2 fruit fly cellular contexts compared by ENCODE assay signal in the genomic region with DNA sequence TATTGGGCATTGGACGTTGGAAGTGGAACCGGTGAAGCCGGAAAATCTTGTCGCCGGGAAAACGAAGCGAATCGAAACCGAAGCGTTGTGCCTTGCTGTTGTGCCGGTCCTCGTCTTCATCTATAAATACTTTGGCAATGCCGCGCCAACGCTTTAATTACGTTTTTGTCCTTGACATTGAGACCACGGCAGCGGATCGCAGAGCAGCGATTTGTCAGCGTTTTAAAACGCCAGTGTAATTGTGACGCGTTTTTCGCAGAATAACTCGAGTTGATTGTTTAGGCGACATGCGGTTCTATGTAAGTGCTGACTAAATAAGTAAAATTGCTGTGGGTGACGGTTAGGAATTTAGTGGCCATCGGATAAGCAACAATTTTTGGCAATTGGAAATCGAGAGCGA.
TF ChIP-seq lines count a peak whose summit lies in the region.

No protein-coding gene starts in this region.

- TF ChIP-seq CTCF in whole organism, embryonic (GFP tag; optimal IDR thresholded peaks at IDR 0.05; lab: Kevin White, UChicago): no peak

TF ChIP-seq in whole organism, embryonic, 481 proteins besides CTCF, POLR2A, EP300 and RAD21:
- TF ChIP-seq HLH3B (GFP tag; IDR thresholded peaks at IDR 0.05; lab: Robert Waterston, UW) (no peak), CG5953 (GFP tag; IDR thresholded peaks at IDR 0.05; lab: Robert Waterston, UW) (no peak), CG8359 (GFP tag; optimal IDR thresholded peaks at IDR 0.05; lab: Kevin White, UChicago; ENCODE audit: borderline replicate concordance) (peak; percentile 93)

TF ChIP-seq in whole organism, prepupa, 60 proteins besides CTCF, POLR2A, EP300 and RAD21:
- TF ChIP-seq eg (GFP tag; IDR thresholded peaks at IDR 0.05; lab: Robert Waterston, UW) (0 out of 3 replicates have a peak, but pooled peaks have one; percentile 29), OdsH (GFP tag; optimal IDR thresholded peaks at IDR 0.05; lab: Kevin White, UChicago) (no peak)
